Worm (Caenorhabditis elegans) whole organism, late embryonic: ENCODE measurements around the gene npp-5.

Experiments
- C08G9.2 ChIP-seq: sonication (generic microtip); optimal IDR thresholded peaks from 2 replicates; lab custom pipeline; 2016; ENCODE audit warnings: mild to moderate bottlenecking, missing genetic modification characterization, moderate library complexity, missing compliant biosample characterization
- C38D4.7 ChIP-seq: fragments of 200-800 bp; sonication (Bioruptor generic); optimal IDR thresholded peaks from 2 replicates; lab custom pipeline; 2018; ENCODE audit warnings: mild to moderate bottlenecking, missing genetic modification characterization, moderate library complexity, missing compliant biosample characterization
- F13H6.1 ChIP-seq: sonication (generic microtip); optimal IDR thresholded peaks from 2 replicates; lab custom pipeline; 2016; ENCODE audit warnings: missing genetic modification characterization, missing compliant biosample characterization
- K02D7.2 ChIP-seq: sonication (generic microtip); optimal IDR thresholded peaks from 2 replicates; lab custom pipeline; 2017; ENCODE audit warnings: mild to moderate bottlenecking, missing genetic modification characterization, missing compliant biosample characterization
- K09A11.1 ChIP-seq: sonication (generic microtip); optimal IDR thresholded peaks from 2 replicates; lab custom pipeline; 2017; ENCODE audit warnings: antibody characterized with exemption, mild to moderate bottlenecking, missing genetic modification characterization, missing compliant biosample characterization; ENCODE audit not compliant: insufficient read depth
- T23F11.4 ChIP-seq: fragments of 200-800 bp; sonication (Bioruptor generic); optimal IDR thresholded peaks from 2 replicates; lab custom pipeline; 2018; ENCODE audit warnings: mild to moderate bottlenecking, missing genetic modification characterization, missing compliant biosample characterization
- Y22D7AL.16 ChIP-seq: sonication (generic microtip); optimal IDR thresholded peaks from 2 replicates; lab custom pipeline; 2016; ENCODE audit warnings: missing genetic modification characterization, missing compliant biosample characterization
- ama-1 ChIP-seq: fragments of 150-350 bp; optimal IDR thresholded peaks from 2 replicates; lab custom pipeline; 2014
- ceh-18 ChIP-seq: sonication (generic microtip); optimal IDR thresholded peaks from 2 replicates; lab custom pipeline; 2016; ENCODE audit warnings: missing genetic modification characterization, missing compliant biosample characterization
- ceh-19 ChIP-seq: fragments of 200-800 bp; sonication (Bioruptor generic); optimal IDR thresholded peaks from 2 replicates; lab custom pipeline; 2018; ENCODE audit warnings: mild to moderate bottlenecking, missing genetic modification characterization, missing compliant biosample characterization
- ceh-2 ChIP-seq: sonication (generic microtip); optimal IDR thresholded peaks from 2 replicates; lab custom pipeline; 2016; ENCODE audit warnings: missing genotype, missing genetic modification characterization, missing compliant biosample characterization
- ceh-22 ChIP-seq: sonication (generic microtip); optimal IDR thresholded peaks from 2 replicates; lab custom pipeline; 2017; ENCODE audit warnings: missing biosample characterization, missing genetic modification characterization
- ceh-30 ChIP-seq: fragments of 150-350 bp; optimal IDR thresholded peaks from 2 replicates; lab custom pipeline; 2014; ENCODE audit warnings: missing biosample characterization, missing genetic modification characterization
- ceh-31 ChIP-seq: sonication (generic microtip); optimal IDR thresholded peaks from 2 replicates; lab custom pipeline; 2016; ENCODE audit warnings: missing genetic modification characterization, missing compliant biosample characterization
- ceh-45 ChIP-seq: fragments of 200-800 bp; sonication (Bioruptor generic); IDR thresholded peaks from 2 replicates; pipeline ENCODE4 v1.3.6; 2022; ENCODE audit warnings: missing genetic modification reagents, missing genetic modification characterization, missing compliant biosample characterization
- ceh-9 ChIP-seq: sonication (generic microtip); optimal IDR thresholded peaks from 2 replicates; lab custom pipeline; 2016; ENCODE audit warnings: mild to moderate bottlenecking, missing genetic modification characterization, inconsistent platforms, missing compliant biosample characterization
- dve-1 ChIP-seq: sonication (generic microtip); optimal IDR thresholded peaks from 2 replicates; lab custom pipeline; 2017; ENCODE audit warnings: antibody characterized with exemption, mild to moderate bottlenecking, missing genetic modification characterization, missing compliant biosample characterization
- ets-4 ChIP-seq: sonication (generic microtip); optimal IDR thresholded peaks from 2 replicates; lab custom pipeline; 2016; ENCODE audit warnings: missing genetic modification characterization, missing compliant biosample characterization
- fkh-6 ChIP-seq: sonication (generic microtip); optimal IDR thresholded peaks from 2 replicates; lab custom pipeline; 2016; ENCODE audit warnings: missing genetic modification characterization, missing compliant biosample characterization
- hlh-15 ChIP-seq: sonication (generic microtip); optimal IDR thresholded peaks from 2 replicates; lab custom pipeline; 2016; ENCODE audit warnings: missing genetic modification characterization, missing compliant biosample characterization
- hlh-30 ChIP-seq: sonication (generic microtip); optimal IDR thresholded peaks from 2 replicates; lab custom pipeline; 2017; ENCODE audit warnings: antibody characterized with exemption, missing genetic modification characterization, missing compliant biosample characterization; ENCODE audit not compliant: insufficient read depth
- lin-11 ChIP-seq: fragments of 200-800 bp; sonication (Bioruptor generic); optimal IDR thresholded peaks from 2 replicates; lab custom pipeline; 2018; ENCODE audit warnings: mild to moderate bottlenecking, missing genetic modification characterization, missing compliant biosample characterization
- madf-2 ChIP-seq: sonication (generic microtip); optimal IDR thresholded peaks from 2 replicates; lab custom pipeline; 2017; ENCODE audit warnings: missing genetic modification characterization, missing compliant biosample characterization
- mec-3 ChIP-seq: sonication (generic microtip); optimal IDR thresholded peaks from 2 replicates; lab custom pipeline; 2016; ENCODE audit warnings: borderline replicate concordance, missing genetic modification characterization, missing compliant biosample characterization
- nfya-1 ChIP-seq: sonication (generic microtip); optimal IDR thresholded peaks from 2 replicates; lab custom pipeline; 2017; ENCODE audit warnings: missing genetic modification characterization, mild to moderate bottlenecking, missing compliant biosample characterization, antibody characterized with exemption, moderate library complexity
- nhr-11 ChIP-seq: fragments of 150-350 bp; optimal IDR thresholded peaks from 2 replicates; lab custom pipeline; 2014; ENCODE audit warnings: missing biosample characterization, missing genetic modification characterization
- npax-4 ChIP-seq: sonication (generic microtip); optimal IDR thresholded peaks from 2 replicates; lab custom pipeline; 2016; ENCODE audit warnings: missing genetic modification characterization, missing compliant biosample characterization
- odd-2 ChIP-seq: sonication (generic microtip); optimal IDR thresholded peaks from 2 replicates; lab custom pipeline; 2017; ENCODE audit warnings: antibody characterized with exemption, mild to moderate bottlenecking, missing genetic modification characterization, missing compliant biosample characterization
- pat-9 ChIP-seq: fragments of 200-800 bp; sonication (Bioruptor generic); optimal IDR thresholded peaks from 2 replicates; lab custom pipeline; 2018; ENCODE audit warnings: mild to moderate bottlenecking, missing genetic modification characterization, moderate library complexity, missing compliant biosample characterization
- pha-2 ChIP-seq: sonication (generic microtip); optimal IDR thresholded peaks from 2 replicates; lab custom pipeline; 2017; ENCODE audit warnings: mild to moderate bottlenecking, missing genetic modification characterization, missing compliant biosample characterization
- pqm-1 ChIP-seq: sonication (generic microtip); optimal IDR thresholded peaks from 2 replicates; lab custom pipeline; 2016; ENCODE audit warnings: missing genetic modification characterization, missing compliant biosample characterization
- pros-1 ChIP-seq: fragments of 150-350 bp; optimal IDR thresholded peaks from 2 replicates; lab custom pipeline; 2014; ENCODE audit warnings: missing biosample characterization, missing genetic modification reagents, missing genetic modification characterization
- ref-2 ChIP-seq: sonication (generic microtip); optimal IDR thresholded peaks from 2 replicates; lab custom pipeline; 2016; ENCODE audit warnings: missing genetic modification characterization, missing compliant biosample characterization
- sox-2 ChIP-seq: fragments of 200-800 bp; sonication (Bioruptor generic); IDR thresholded peaks from 2 replicates; pipeline ENCODE4 v1.3.6; 2022; ENCODE audit warnings: missing genetic modification reagents, missing genetic modification characterization, missing compliant biosample characterization
- sox-4 ChIP-seq: sonication (generic microtip); optimal IDR thresholded peaks from 2 replicates; lab custom pipeline; 2017; ENCODE audit warnings: mild to moderate bottlenecking, missing genetic modification characterization, inconsistent platforms, missing compliant biosample characterization
- syd-9 ChIP-seq: sonication (generic microtip); optimal IDR thresholded peaks from 2 replicates; lab custom pipeline; 2016; ENCODE audit warnings: mild to moderate bottlenecking, missing genetic modification characterization, moderate library complexity, missing compliant biosample characterization
- tbx-2 ChIP-seq: sonication (generic microtip); optimal IDR thresholded peaks from 2 replicates; lab custom pipeline; 2016; ENCODE audit warnings: missing genetic modification characterization, missing compliant biosample characterization
- unc-3 ChIP-seq, 2 experiments: fragments of 200-800 bp in 1 of 2; sonication (Bioruptor generic) in 1 of 2; sonication (generic microtip) in 1 of 2; conservative IDR thresholded peaks in 1 of 2; optimal IDR thresholded peaks in 1 of 2; 2 replicates each; pipeline versions ENCODE4 v1.3.6 to Lab custom; 2016 to 2022; ENCODE audit warnings: missing compliant biosample characterization in 2 of 2, missing genetic modification characterization in 2 of 2, missing genetic modification reagents in 1 of 2
- unc-42 ChIP-seq: sonication (generic microtip); optimal IDR thresholded peaks from 2 replicates; lab custom pipeline; 2016; ENCODE audit warnings: missing genotype, missing genetic modification characterization, missing compliant biosample characterization
- unc-86 ChIP-seq: sonication (generic microtip); optimal IDR thresholded peaks from 2 replicates; lab custom pipeline; 2016; ENCODE audit warnings: missing genetic modification characterization, missing compliant biosample characterization
- zip-5 ChIP-seq: sonication (generic microtip); optimal IDR thresholded peaks from 2 replicates; lab custom pipeline; 2016; ENCODE audit warnings: missing genetic modification characterization, missing compliant biosample characterization

npp-5 gene

DNA sequence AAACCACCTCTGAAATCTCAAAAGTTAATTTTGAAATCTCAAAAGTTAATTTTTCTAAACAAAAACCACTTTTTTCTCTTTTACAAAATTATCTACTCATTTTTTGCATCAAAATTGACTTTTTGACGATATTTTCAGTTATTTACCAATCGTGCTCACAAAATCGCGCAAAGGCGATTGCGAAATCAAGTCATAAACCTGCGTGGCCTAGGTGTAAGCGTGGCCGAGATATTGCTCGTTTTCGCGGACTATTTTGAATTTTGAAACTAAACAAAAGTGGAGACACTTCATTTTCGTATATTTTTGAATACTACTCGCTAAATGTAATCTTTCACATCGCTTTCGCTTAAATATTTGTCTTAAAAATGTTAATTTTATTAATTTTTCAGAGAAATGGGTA is 21.3 kb downstream of the npp-5 start, which contains the start of gene smc-6:
TSS of gene smc-6 (plus strand) at position 390 of the 400 bp plus-strand sequence.
- TF ChIP-seq unc-42 (tag; lab: Kevin White, UChicago): peak; percentile 4
- no peak for TF ChIP-seq pqm-1
- peak; percentile 20 for TF ChIP-seq C08G9.2
- peak; percentile 14 for TF ChIP-seq ceh-2 (tag; lab: Kevin White, UChicago)
- TF ChIP-seq sox-2 (GFP tag; lab: Robert Waterston, UW): no peak
- TF ChIP-seq ceh-31 (tag; lab: Kevin White, UChicago): peak; percentile 39
- no peak for TF ChIP-seq pros-1 (tag; lab: Kevin White, UChicago)
- TF ChIP-seq K02D7.2 (tag; lab: Kevin White, UChicago): no peak
- TF ChIP-seq npax-4: no peak
- no peak for TF ChIP-seq sox-4 (tag; lab: Kevin White, UChicago)
- TF ChIP-seq mec-3 (tag; lab: Kevin White, UChicago): no peak
- TF ChIP-seq odd-2 (tag; lab: Kevin White, UChicago): no peak
- no peak for TF ChIP-seq syd-9 (tag; lab: Kevin White, UChicago)
- TF ChIP-seq ref-2: no peak
- TF ChIP-seq ceh-9 (tag; lab: Kevin White, UChicago): no peak
- TF ChIP-seq nfya-1 (tag; lab: Kevin White, UChicago): no peak
- TF ChIP-seq C38D4.7: no peak

DNA sequence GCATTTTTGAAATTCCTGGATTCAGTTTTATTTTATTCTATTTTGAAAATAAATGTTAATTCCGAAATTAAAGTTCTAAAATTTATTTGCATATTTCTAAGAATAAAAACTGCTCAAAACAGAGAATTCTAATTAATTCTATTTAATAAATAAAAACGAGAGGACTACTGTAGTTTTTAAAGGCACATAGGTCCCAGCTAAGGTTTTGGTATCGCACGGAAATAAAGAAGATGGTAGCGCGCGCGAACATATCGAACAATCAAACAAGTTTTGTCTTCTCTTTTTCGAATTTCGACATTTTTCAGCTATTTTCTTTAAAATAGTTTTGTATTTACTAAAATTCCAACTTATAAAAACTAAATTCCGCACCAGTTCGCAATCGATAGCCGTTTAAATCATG is 21.7 kb downstream of the npp-5 start:
- TF ChIP-seq zip-5 (tag; lab: Kevin White, UChicago): no peak
- TF ChIP-seq, all 69 proteins: peak for 0

DNA sequence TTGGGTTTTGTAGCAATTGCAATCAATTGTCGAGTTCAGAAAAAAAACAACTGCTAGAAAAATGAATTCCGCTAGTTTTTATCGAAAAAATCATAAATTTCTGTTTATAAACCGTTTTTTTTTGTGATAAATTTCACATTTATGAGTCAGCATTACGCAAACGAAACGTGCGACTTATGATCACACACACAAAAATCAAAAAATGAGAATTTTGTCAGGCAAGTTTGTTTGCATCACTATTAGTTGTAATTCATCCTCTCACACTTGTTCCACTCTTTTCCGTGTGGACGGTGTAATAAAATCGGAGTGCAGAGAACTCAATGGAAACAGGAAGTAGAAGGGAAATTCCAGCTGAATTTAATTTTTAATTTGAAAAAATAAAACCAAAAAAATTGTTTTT is 22.2 kb downstream of the npp-5 start, which contains the start of gene pcs-1:
TSS of gene pcs-1 (minus strand) at position 344 of the 400 bp plus-strand sequence.
- TF ChIP-seq K09A11.1 (tag; lab: Kevin White, UChicago) (no peak), lin-11 (no peak), ama-1 (no peak), ceh-18 (no peak), ets-4 (no peak), unc-86 (tag; lab: Kevin White, UChicago) (no peak), dve-1 (tag; lab: Kevin White, UChicago) (no peak), ceh-9 (tag; lab: Kevin White, UChicago) (no peak), ceh-30 (tag; lab: Kevin White, UChicago) (no peak), sox-2 (GFP tag; lab: Robert Waterston, UW) (no peak), hlh-30 (tag; lab: Kevin White, UChicago) (no peak), npax-4 (no peak), F13H6.1 (tag; lab: Kevin White, UChicago) (no peak), nhr-11 (tag; lab: Kevin White, UChicago) (no peak), tbx-2 (no peak), ceh-19 (GFP tag; lab: Kevin White, UChicago) (no peak)

DNA sequence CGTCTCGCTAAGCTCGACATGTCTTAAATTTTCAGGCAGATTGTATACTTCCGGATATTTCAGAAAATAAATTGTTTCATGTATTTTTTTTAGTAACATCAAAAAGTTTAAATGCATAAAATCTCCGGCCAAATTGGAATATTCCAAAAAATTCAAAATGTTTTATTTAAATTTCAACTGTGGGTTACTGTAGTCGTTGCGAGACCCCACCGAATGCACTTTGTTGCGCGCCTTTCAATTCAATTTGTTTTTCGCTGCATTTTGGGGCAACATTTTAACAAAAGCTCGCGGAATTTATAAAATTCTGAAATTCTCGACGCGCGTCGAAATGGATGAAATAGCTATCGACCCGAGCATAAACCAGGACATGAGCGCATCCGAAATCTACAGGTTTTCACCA is 26.7 kb downstream of the npp-5 start, which contains the start of gene F54D5.2:
TSS of gene F54D5.2 (plus strand) at position 237 of the 400 bp plus-strand sequence.
- no peak for TF ChIP-seq pat-9
- no peak for TF ChIP-seq madf-2 (tag; lab: Kevin White, UChicago)
- TF ChIP-seq ceh-45: no peak
- TF ChIP-seq hlh-15 (tag; lab: Kevin White, UChicago): no peak
- no peak for TF ChIP-seq fkh-6
- TF ChIP-seq ceh-22 (tag; lab: Kevin White, UChicago): no peak
- TF ChIP-seq K09A11.1 (tag; lab: Kevin White, UChicago): no peak
- TF ChIP-seq odd-2 (tag; lab: Kevin White, UChicago): no peak
- TF ChIP-seq lin-11: no peak
- no peak for TF ChIP-seq T23F11.4 (GFP tag; lab: Kevin White, UChicago)
- no peak for TF ChIP-seq pha-2 (tag; lab: Kevin White, UChicago)
- no peak for TF ChIP-seq ceh-18
- TF ChIP-seq syd-9 (tag; lab: Kevin White, UChicago): no peak
- TF ChIP-seq ceh-19 (GFP tag; lab: Kevin White, UChicago): no peak
- no peak for TF ChIP-seq F13H6.1 (tag; lab: Kevin White, UChicago)
- no peak for TF ChIP-seq ceh-30 (tag; lab: Kevin White, UChicago)
- TF ChIP-seq ceh-9 (tag; lab: Kevin White, UChicago): no peak
- no peak for TF ChIP-seq zip-5 (tag; lab: Kevin White, UChicago)
- no peak for TF ChIP-seq Y22D7AL.16 (tag; lab: Kevin White, UChicago)
- TF ChIP-seq unc-3 (GFP tag; conservative IDR thresholded peaks at IDR 0.05; lab: Robert Waterston, UW): no peak
- TF ChIP-seq unc-3 (tag; optimal IDR thresholded peaks at IDR 0.05; lab: Kevin White, UChicago): no peak
- TF ChIP-seq, all 69 proteins: peak for 0
